Fruit fly (Drosophila melanogaster): ENCODE results near the gene CG9921.

CG9921 gene

dm6 chrX:16292646-16293045 lies 40.8 kb downstream of the CG9921 start:
- TF ChIP-seq CoRest (tag; optimal IDR thresholded peaks at IDR 0.05): no peak
- TF ChIP-seq crol (GFP tag; IDR thresholded peaks at IDR 0.05): peak; percentile 20; the same call in 1 of the 2 replicates
- TF ChIP-seq Med (GFP tag): peak; percentile 48
- peak; percentile 69 for TF ChIP-seq exex (tag; optimal IDR thresholded peaks at IDR 0.05)
- TF ChIP-seq sug (tag; optimal IDR thresholded peaks at IDR 0.05): peak; percentile 25
- TF ChIP-seq NfI (GFP tag; optimal IDR thresholded peaks at IDR 0.05): no peak
- no peak for TF ChIP-seq kay (GFP tag; optimal IDR thresholded peaks at IDR 0.05)

- TF ChIP-seq CG31365 (tag; optimal IDR thresholded peaks at IDR 0.05) (no peak), MESR4 (GFP tag; optimal IDR thresholded peaks at IDR 0.05) (peak; percentile 57), Med (GFP tag) (peak; percentile 16), bigmax (GFP tag; optimal IDR thresholded peaks at IDR 0.05) (peak; percentile 92), CG2875 (GFP tag; optimal IDR thresholded peaks at IDR 0.05) (no peak), CG9727 (GFP tag; optimal IDR thresholded peaks at IDR 0.05) (no peak), Ets65A (GFP tag) (peak; percentile 17), CG4328 (GFP tag; optimal IDR thresholded peaks at IDR 0.05) (no peak), Dad (GFP tag; optimal IDR thresholded peaks at IDR 0.05) (no peak), ac (GFP tag; optimal IDR thresholded peaks at IDR 0.05) (no peak), CG15601 (tag; optimal IDR thresholded peaks at IDR 0.05) (no peak), dm (GFP tag; optimal IDR thresholded peaks at IDR 0.05) (peak; percentile 42), grn (GFP tag; optimal IDR thresholded peaks at IDR 0.05) (no peak), cg (GFP tag; optimal IDR thresholded peaks at IDR 0.05) (peak; percentile 41), YL-1 (GFP tag; optimal IDR thresholded peaks at IDR 0.05) (peak; percentile 48)
Observed at dm6 chrX:16288999-16289398, 44.4 kb downstream of the CG9921 start.

- TF ChIP-seq az2 (GFP tag; optimal IDR thresholded peaks at IDR 0.05) (peak; percentile 29), B-H2 (GFP tag; optimal IDR thresholded peaks at IDR 0.05) (peak; percentile 52), CG10565 (GFP tag; optimal IDR thresholded peaks at IDR 0.05) (no peak), CG42726 (GFP tag; IDR thresholded peaks at IDR 0.05; ENCODE audit: partially characterized antibody) (no peak), CG10543 (GFP tag; optimal IDR thresholded peaks at IDR 0.05) (peak; percentile 74), Drgx (GFP tag; IDR thresholded peaks at IDR 0.05) (no peak), slbo (GFP tag; IDR thresholded peaks at IDR 0.05) (peak; percentile 24; the same call in 1 of the 2 replicates), h (optimal IDR thresholded peaks at IDR 0.05) (no peak), CG18262 (tag; optimal IDR thresholded peaks at IDR 0.05) (peak; percentile 26), unc-4 (GFP tag; IDR thresholded peaks at IDR 0.05; ENCODE audit: partially characterized antibody) (peak; percentile 73), ewg (GFP tag; optimal IDR thresholded peaks at IDR 0.05) (no peak), jigr1 (GFP tag; IDR thresholded peaks at IDR 0.05) (no peak), CG31441 (GFP tag; IDR thresholded peaks at IDR 0.05) (no peak; the same call in none of the 2 replicates), CG15479 (GFP tag; optimal IDR thresholded peaks at IDR 0.05) (no peak), Dip3 (GFP tag; optimal IDR thresholded peaks at IDR 0.05) (peak; percentile 7), nerfin-2 (GFP tag; IDR thresholded peaks at IDR 0.05; ENCODE audit: partially characterized antibody) (no peak), pfk (GFP tag; optimal IDR thresholded peaks at IDR 0.05) (peak; percentile 93), CG30431 (GFP tag; optimal IDR thresholded peaks at IDR 0.05) (no peak), lilli (GFP tag; optimal IDR thresholded peaks at IDR 0.05) (peak; percentile 40), yki (optimal IDR thresholded peaks at IDR 0.05) (no peak), zf30C (GFP tag; optimal IDR thresholded peaks at IDR 0.05) (no peak), Gug (GFP tag; IDR thresholded peaks at IDR 0.05) (no peak), CG2116 (GFP tag; optimal IDR thresholded peaks at IDR 0.05) (peak; percentile 95), MESR4 (GFP tag; optimal IDR thresholded peaks at IDR 0.05) (peak; percentile 85), E2f2 (GFP tag; IDR thresholded peaks at IDR 0.05) (peak; percentile 51; the same call in 1 of the 2 replicates), CG31224 (GFP tag; IDR thresholded peaks at IDR 0.05) (no peak), ac (GFP tag; optimal IDR thresholded peaks at IDR 0.05) (no peak), CG17385 (GFP tag; optimal IDR thresholded peaks at IDR 0.05) (peak; percentile 22), Med (GFP tag) (peak; percentile 48), Hr3 (GFP tag; optimal IDR thresholded peaks at IDR 0.05) (peak; percentile 37), CG17361 (GFP tag; IDR thresholded peaks at IDR 0.05) (peak; percentile 70; the same call in 2 of the 3 replicates)
Observed at dm6 chrX:16288492-16288964, 44.9 kb downstream of the CG9921 start, which contains the start of the genes CG32576 and caz. CG32576 (minus strand) TSS chrX:16288533. caz (plus strand) TSS chrX:16288810.
